Worm (Caenorhabditis elegans): ENCODE results near the gene gld-3.

ce11 chrII:7146240-7146639 is 13.8 kb downstream of the gld-3 start:
- no peak for TF ChIP-seq aly-2 (tag; optimal IDR thresholded peaks at IDR 0.05)
- TF ChIP-seq ZK546.5 (tag; optimal IDR thresholded peaks at IDR 0.05), result no peak
- no peak for TF ChIP-seq lin-13 (GFP tag; optimal IDR thresholded peaks at IDR 0.05)
- TF ChIP-seq madf-5 (GFP tag; IDR thresholded peaks at IDR 0.05), result no peak
- TF ChIP-seq lir-3 (tag; optimal IDR thresholded peaks at IDR 0.05), result no peak
- no peak for TF ChIP-seq ceh-82 (tag; optimal IDR thresholded peaks at IDR 0.05)

Measured in whole organism, L4 larva.